Worm (Caenorhabditis elegans) whole organism, early embryonic: ENCODE measurements around the gene taf-3.

Experiments
- ama-1 ChIP-seq: fragments of 150-350 bp; optimal IDR thresholded peaks from 2 replicates; lab custom pipeline; 2014
- ceh-13 ChIP-seq: fragments of 200-800 bp; sonication (Bioruptor generic); optimal IDR thresholded peaks from 2 replicates; lab custom pipeline; 2018; ENCODE audit warnings: mild to moderate bottlenecking, missing genetic modification characterization, missing compliant biosample characterization
- ceh-36 ChIP-seq: sonication (generic microtip); optimal IDR thresholded peaks from 2 replicates; lab custom pipeline; 2016; ENCODE audit warnings: missing genetic modification characterization, inconsistent platforms, missing compliant biosample characterization
- ets-7 ChIP-seq: sonication (generic microtip); optimal IDR thresholded peaks from 2 replicates; lab custom pipeline; 2016; ENCODE audit warnings: missing genotype, missing genetic modification characterization, missing compliant biosample characterization
- flt-1 ChIP-seq: fragments of 200-800 bp; sonication (Bioruptor generic); IDR thresholded peaks from 2 replicates; pipeline ENCODE4 v1.3.6; 2022; ENCODE audit warnings: missing genetic modification characterization, missing compliant biosample characterization
- hmbx-1 ChIP-seq: sonication (generic microtip); optimal IDR thresholded peaks from 2 replicates; lab custom pipeline; 2016; ENCODE audit warnings: mild to moderate bottlenecking, missing genetic modification characterization, missing compliant biosample characterization
- hnd-1 ChIP-seq: sonication (generic microtip); optimal IDR thresholded peaks from 2 replicates; lab custom pipeline; 2016; ENCODE audit warnings: missing genetic modification characterization, missing compliant biosample characterization
- scrt-1 ChIP-seq: fragments of 200-800 bp; sonication (Bioruptor generic); IDR thresholded peaks from 2 replicates; pipeline ENCODE4 v1.3.6; 2022; ENCODE audit warnings: missing genetic modification characterization, missing compliant biosample characterization
- sea-1 ChIP-seq: fragments of 200-800 bp; sonication (Bioruptor generic); conservative IDR thresholded peaks from 2 replicates; pipeline ENCODE4 v1.3.6; 2022; ENCODE audit warnings: missing genetic modification characterization, missing compliant biosample characterization
- tbx-37 ChIP-seq: fragments of 200-800 bp; sonication (Bioruptor generic); conservative IDR thresholded peaks from 2 replicates; pipeline ENCODE4 v1.3.6; 2022; ENCODE audit warnings: missing genetic modification reagents, missing genetic modification characterization, missing compliant biosample characterization

DNA sequence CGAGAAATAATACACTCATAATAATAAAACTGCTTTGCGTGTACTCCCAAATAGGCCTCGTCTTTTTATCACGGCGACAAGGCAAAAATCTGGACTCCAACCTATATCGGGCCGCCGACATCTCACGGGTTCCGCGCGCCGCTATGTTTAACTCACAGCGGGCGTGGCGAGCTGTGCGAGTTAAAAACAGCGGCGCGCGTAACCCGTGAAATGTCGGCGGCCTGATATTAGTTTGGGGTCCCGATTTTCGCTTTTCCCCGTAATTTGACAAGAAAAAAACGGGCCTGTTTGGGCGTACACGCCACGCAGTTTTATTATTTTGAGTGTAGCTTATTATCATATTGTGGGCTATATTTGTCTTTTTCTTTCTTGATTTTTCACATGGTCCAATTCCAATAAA lies 9.6 kb downstream of the taf-3 start:
- no peak for TF ChIP-seq ama-1 (lab: Kevin White, UChicago)
- TF ChIP-seq ets-7 (tag; lab: Kevin White, UChicago): no peak
- TF ChIP-seq hnd-1 (tag; lab: Kevin White, UChicago): no peak
- no peak for TF ChIP-seq ceh-13 (GFP tag; lab: Kevin White, UChicago)
- no peak for TF ChIP-seq ceh-36
- TF ChIP-seq flt-1 (GFP tag; lab: Robert Waterston, UW): no peak
- TF ChIP-seq tbx-37 (GFP tag; lab: Robert Waterston, UW): no peak
- TF ChIP-seq hmbx-1 (tag; lab: Kevin White, UChicago): no peak
- TF ChIP-seq scrt-1 (GFP tag; lab: Robert Waterston, UW): no peak
- TF ChIP-seq sea-1 (GFP tag; lab: Robert Waterston, UW): no peak
